Worm (Caenorhabditis elegans) whole organism, L4 larva: ENCODE results near the gene rab-21.

Experiments used
- D1046.2 ChIP-seq: fragments of 200-800 bp; sonication (Bioruptor generic); IDR thresholded peaks from 2 replicates; pipeline ENCODE4 v1.3.6; 2022; ENCODE audit warnings: missing genetic modification characterization, missing compliant biosample characterization
- R02D3.7 ChIP-seq: fragments of 150-350 bp; sonication (generic microtip); optimal IDR thresholded peaks from 3 replicates; lab custom pipeline; 2014; ENCODE audit warnings: missing biosample characterization, missing genetic modification characterization
- T20F7.1 ChIP-seq: fragments of 200-800 bp; sonication (Bioruptor generic); optimal IDR thresholded peaks from 2 replicates; lab custom pipeline; 2018; ENCODE audit warnings: mild to moderate bottlenecking, missing genetic modification characterization, missing compliant biosample characterization
- T26A8.4 ChIP-seq: fragments of 200-800 bp; sonication (Bioruptor generic); IDR thresholded peaks from 2 replicates; pipeline ENCODE4 v1.3.6; 2022; ENCODE audit warnings: missing genetic modification characterization, missing compliant biosample characterization
- Y48G9A.11 ChIP-seq: fragments of 200-800 bp; sonication (Bioruptor generic); IDR thresholded peaks from 2 replicates; pipeline ENCODE4 v1.3.6; 2022; ENCODE audit warnings: missing genetic modification reagents, missing genetic modification characterization, missing compliant biosample characterization
- Y5F2A.4 ChIP-seq: fragments of 200-800 bp; sonication (Bioruptor generic); optimal IDR thresholded peaks from 2 replicates; lab custom pipeline; 2018; ENCODE audit warnings: mild to moderate bottlenecking, missing genetic modification characterization, missing compliant biosample characterization
- aha-1 ChIP-seq: fragments of 150-350 bp; peaks from one replicate; lab custom pipeline; 2014; ENCODE audit warnings: missing biosample characterization, missing genetic modification characterization
- aly-2 ChIP-seq: sonication (generic microtip); optimal IDR thresholded peaks from 2 replicates; lab custom pipeline; 2018; ENCODE audit warnings: missing biosample characterization, missing genetic modification characterization
- ama-1 ChIP-seq: fragments of 150-350 bp; optimal IDR thresholded peaks from 2 replicates; lab custom pipeline; 2014; ENCODE audit warnings: inconsistent platforms, mixed read lengths
- ceh-20 ChIP-seq: fragments of 200-800 bp; sonication (Bioruptor generic); IDR thresholded peaks from 2 replicates; pipeline ENCODE4 v1.3.6; 2022; ENCODE audit warnings: missing genetic modification reagents, missing genetic modification characterization, missing compliant biosample characterization
- ceh-28 ChIP-seq: fragments of 150-350 bp; optimal IDR thresholded peaks from 2 replicates; lab custom pipeline; 2014; ENCODE audit warnings: missing biosample characterization, missing genetic modification reagents, missing genetic modification characterization
- ceh-62 ChIP-seq: sonication (generic microtip); optimal IDR thresholded peaks from 2 replicates; lab custom pipeline; 2017; ENCODE audit warnings: missing biosample characterization, missing genetic modification characterization
- cey-2 ChIP-seq: sonication (generic microtip); optimal IDR thresholded peaks from 3 replicates; lab custom pipeline; 2017; ENCODE audit warnings: missing genetic modification characterization, mild to moderate bottlenecking, missing compliant biosample characterization, antibody characterized with exemption, borderline replicate concordance; ENCODE audit not compliant: insufficient read depth
- ctbp-1 ChIP-seq: fragments of 200-800 bp; sonication (Bioruptor generic); IDR thresholded peaks from 2 replicates; pipeline ENCODE4 v1.3.6; 2022; ENCODE audit warnings: missing genetic modification reagents, missing genetic modification characterization, missing compliant biosample characterization
- daf-16 ChIP-seq, 3 experiments: sonication (generic microtip); optimal IDR thresholded peaks; 2 replicates each; lab custom pipeline; 2016 to 2017; ENCODE audit warnings: missing genetic modification characterization in 3 of 3, missing genetic modification reagents in 3 of 3, mild to moderate bottlenecking in 2 of 3, missing compliant biosample characterization in 2 of 3, missing biosample characterization in 1 of 3, moderate library complexity in 1 of 3
- dmd-6 ChIP-seq: fragments of 200-800 bp; sonication (Bioruptor generic); IDR thresholded peaks from 2 replicates; pipeline ENCODE4 v1.3.6; 2022; ENCODE audit warnings: missing genetic modification reagents, missing genetic modification characterization, missing compliant biosample characterization
- dmd-9 ChIP-seq: fragments of 200-800 bp; sonication (Bioruptor generic); IDR thresholded peaks from 2 replicates; pipeline ENCODE4 v1.3.6; 2022; ENCODE audit warnings: missing genetic modification reagents, missing genetic modification characterization, missing compliant biosample characterization
- dpl-1 ChIP-seq: fragments of 150-350 bp; optimal IDR thresholded peaks from 2 replicates; lab custom pipeline; 2014; ENCODE audit warnings: missing biosample characterization, missing genetic modification reagents, missing genetic modification characterization
- duxl-1 ChIP-seq: sonication (generic microtip); optimal IDR thresholded peaks from 2 replicates; lab custom pipeline; 2016; ENCODE audit warnings: mild to moderate bottlenecking, missing genetic modification characterization, moderate library complexity, missing compliant biosample characterization; ENCODE audit not compliant: poor library complexity
- egl-27 ChIP-seq: sonication (generic microtip); optimal IDR thresholded peaks from 3 replicates; lab custom pipeline; 2017; ENCODE audit warnings: missing biosample characterization, missing genetic modification reagents, missing genetic modification characterization
- fkh-10 ChIP-seq: fragments of 150-350 bp; optimal IDR thresholded peaks from 2 replicates; lab custom pipeline; 2014; ENCODE audit warnings: missing biosample characterization, missing genetic modification reagents, missing genetic modification characterization
- gei-8 ChIP-seq: fragments of 200-800 bp; sonication (Bioruptor generic); optimal IDR thresholded peaks from 2 replicates; lab custom pipeline; 2018; ENCODE audit warnings: mild to moderate bottlenecking, missing genetic modification characterization, missing compliant biosample characterization
- hlh-30 ChIP-seq: sonication (generic microtip); optimal IDR thresholded peaks from 2 replicates; lab custom pipeline; 2017; ENCODE audit warnings: antibody characterized with exemption, mild to moderate bottlenecking, missing genetic modification characterization, missing compliant biosample characterization; ENCODE audit not compliant: insufficient read depth
- jun-1 ChIP-seq: fragments of 150-350 bp; optimal IDR thresholded peaks from 2 replicates; lab custom pipeline; 2014; ENCODE audit warnings: missing biosample characterization, missing genetic modification reagents, missing genetic modification characterization
- lim-7 ChIP-seq: fragments of 200-800 bp; sonication (Bioruptor generic); IDR thresholded peaks from 2 replicates; pipeline ENCODE4 v1.3.6; 2022; ENCODE audit warnings: missing genetic modification characterization, missing compliant biosample characterization
- lin-1 ChIP-seq: fragments of 200-800 bp; sonication (Bioruptor generic); IDR thresholded peaks from 2 replicates; pipeline ENCODE4 v1.3.6; 2022; ENCODE audit warnings: missing genetic modification reagents, missing genetic modification characterization, missing compliant biosample characterization
- lin-15B ChIP-seq: fragments of 150-350 bp; sonication (generic microtip); optimal IDR thresholded peaks from 3 replicates; lab custom pipeline; 2014; ENCODE audit warnings: missing biosample characterization, missing genetic modification characterization
- lin-38 ChIP-seq: fragments of 200-800 bp; sonication (Bioruptor generic); IDR thresholded peaks from 2 replicates; pipeline ENCODE4 v1.3.6; 2022; ENCODE audit warnings: missing genetic modification reagents, missing genetic modification characterization, missing compliant biosample characterization
- lin-39 ChIP-seq: fragments of 150-350 bp; optimal IDR thresholded peaks from 2 replicates; lab custom pipeline; 2014; ENCODE audit warnings: missing biosample characterization, missing genetic modification reagents, missing genetic modification characterization
- mdt-29 ChIP-seq: fragments of 200-800 bp; sonication (Bioruptor generic); IDR thresholded peaks from 2 replicates; pipeline ENCODE4 v1.3.6; 2022; ENCODE audit warnings: missing genetic modification reagents, missing genetic modification characterization, missing compliant biosample characterization
- mep-1 ChIP-seq: fragments of 150-350 bp; sonication (generic microtip); optimal IDR thresholded peaks from 3 replicates; lab custom pipeline; 2014; ENCODE audit warnings: missing biosample characterization, missing genetic modification characterization
- mes-2 ChIP-seq: sonication (generic microtip); optimal IDR thresholded peaks from 2 replicates; lab custom pipeline; 2016; ENCODE audit warnings: missing genotype, mild to moderate bottlenecking, missing genetic modification characterization, missing compliant biosample characterization; ENCODE audit not compliant: poor library complexity, severe bottlenecking
- mxl-2 ChIP-seq: fragments of 200-800 bp; sonication (Bioruptor generic); conservative IDR thresholded peaks from 2 replicates; pipeline ENCODE4 v1.3.6; 2022; ENCODE audit warnings: missing genetic modification reagents, missing genetic modification characterization, missing compliant biosample characterization
- mxl-3 ChIP-seq: fragments of 200-800 bp; sonication (Bioruptor generic); optimal IDR thresholded peaks from 2 replicates; lab custom pipeline; 2018; ENCODE audit warnings: mild to moderate bottlenecking, missing genetic modification characterization, missing compliant biosample characterization
- nhr-28 ChIP-seq: fragments of 150-350 bp; optimal IDR thresholded peaks from 2 replicates; lab custom pipeline; 2014; ENCODE audit warnings: missing biosample characterization, missing genetic modification characterization
- nhr-41 ChIP-seq: fragments of 200-800 bp; sonication (Bioruptor generic); IDR thresholded peaks from 2 replicates; pipeline ENCODE4 v1.3.6; 2022; ENCODE audit warnings: missing genetic modification reagents, missing genetic modification characterization, missing compliant biosample characterization
- nhr-42 ChIP-seq: fragments of 200-800 bp; sonication (Bioruptor generic); IDR thresholded peaks from 2 replicates; pipeline ENCODE4 v1.3.6; 2022; ENCODE audit warnings: missing genetic modification characterization, missing compliant biosample characterization
- sdz-12 ChIP-seq: fragments of 200-800 bp; sonication (Bioruptor generic); optimal IDR thresholded peaks from 2 replicates; lab custom pipeline; 2018; ENCODE audit warnings: mild to moderate bottlenecking, missing genetic modification characterization, missing compliant biosample characterization
- snpc-1.2 ChIP-seq: fragments of 200-800 bp; sonication (Bioruptor generic); IDR thresholded peaks from 2 replicates; pipeline ENCODE4 v1.3.6; 2022; ENCODE audit warnings: missing genetic modification reagents, missing genetic modification characterization, missing compliant biosample characterization
- snpc-4 ChIP-seq: fragments of 150-350 bp; optimal IDR thresholded peaks from 2 replicates; lab custom pipeline; 2014; ENCODE audit warnings: missing biosample characterization, missing genetic modification characterization
- spr-1 ChIP-seq: sonication (generic microtip); optimal IDR thresholded peaks from 2 replicates; lab custom pipeline; 2016; ENCODE audit warnings: mild to moderate bottlenecking, missing genetic modification characterization, missing compliant biosample characterization
- vab-7 ChIP-seq: fragments of 200-800 bp; sonication (Bioruptor generic); IDR thresholded peaks from 2 replicates; pipeline ENCODE4 v1.3.6; 2022; ENCODE audit warnings: missing genetic modification reagents, missing genetic modification characterization, missing compliant biosample characterization
- zfp-3 ChIP-seq: fragments of 200-800 bp; sonication (Bioruptor generic); conservative IDR thresholded peaks from 2 replicates; pipeline ENCODE4 v1.3.6; 2022; ENCODE audit warnings: missing genetic modification reagents, missing genetic modification characterization, missing compliant biosample characterization
- ztf-7 ChIP-seq: fragments of 150-350 bp; optimal IDR thresholded peaks from 2 replicates; lab custom pipeline; 2014; ENCODE audit warnings: missing biosample characterization, missing genetic modification characterization

Gene rab-21

ce11 chrII:8746298-8746775 is 31.5 kb upstream of the rab-21 start (continued):
- TF ChIP-seq R02D3.7 (tag; lab: Kevin White, UChicago) (no peak), lim-7 (peak; percentile 50; the same call in 1 of the 2 replicates), mdt-29 (GFP tag; lab: Robert Waterston, UW) (no peak), ceh-20 (GFP tag; lab: Robert Waterston, UW) (peak; percentile 64; the same call in 1 of the 2 replicates), ztf-7 (tag; lab: Kevin White, UChicago) (no peak), zfp-3 (GFP tag; lab: Robert Waterston, UW) (peak; percentile 79; the same call in 1 of the 2 replicates), snpc-1.2 (GFP tag; lab: Robert Waterston, UW) (peak; percentile 52; the same call in 1 of the 2 replicates), hlh-30 (no peak), mxl-3 (GFP tag; lab: Kevin White, UChicago) (no peak), mxl-2 (peak; percentile 68), ceh-28 (tag; lab: Kevin White, UChicago) (no peak), dpl-1 (GFP tag; lab: Kevin White, UChicago) (no peak), jun-1 (no peak), lin-39 (tag; lab: Kevin White, UChicago) (no peak), lin-15B (no peak), T20F7.1 (GFP tag; lab: Kevin White, UChicago) (peak; percentile 35), vab-7 (GFP tag; lab: Robert Waterston, UW) (peak; percentile 49; the same call in 1 of the 2 replicates), dmd-9 (GFP tag; lab: Robert Waterston, UW) (no peak), fkh-10 (GFP tag; lab: Kevin White, UChicago) (no peak), aly-2 (tag; lab: Kevin White, UChicago) (no peak), dmd-6 (GFP tag; lab: Robert Waterston, UW) (peak; percentile 10; the same call in 1 of the 2 replicates), egl-27 (tag; lab: Kevin White, UChicago) (no peak), cey-2 (tag; lab: Kevin White, UChicago) (no peak), ama-1 (lab: Kevin White, UChicago) (peak; percentile 96), mes-2 (tag; lab: Kevin White, UChicago) (peak; percentile 32), nhr-41 (GFP tag; lab: Robert Waterston, UW) (peak; percentile 43), nhr-28 (tag; lab: Kevin White, UChicago) (no peak), mep-1 (tag; lab: Kevin White, UChicago) (no peak), D1046.2 (GFP tag; lab: Robert Waterston, UW) (peak; percentile 28; the same call in 1 of the 2 replicates), lin-1 (GFP tag; lab: Robert Waterston, UW) (no peak), Y5F2A.4 (GFP tag; lab: Kevin White, UChicago) (no peak), daf-16 (GFP tag; optimal IDR thresholded peaks at IDR 0.05; lab: Kevin White, UChicago) (no peak), daf-16 (tag; optimal IDR thresholded peaks at IDR 0.05; lab: Kevin White, UChicago) (peak; percentile 7), sdz-12 (GFP tag; lab: Kevin White, UChicago) (peak; percentile 74), ctbp-1 (GFP tag; lab: Robert Waterston, UW) (no peak), Y48G9A.11 (no peak), spr-1 (tag; lab: Kevin White, UChicago) (no peak), aha-1 (tag; lab: Kevin White, UChicago) (peak; percentile 55), ceh-62 (tag; lab: Kevin White, UChicago) (no peak), gei-8 (GFP tag; lab: Kevin White, UChicago) (no peak), T26A8.4 (peak; percentile 64), duxl-1 (peak; percentile 58), nhr-42 (GFP tag; lab: Robert Waterston, UW) (no peak), lin-38 (GFP tag; lab: Robert Waterston, UW) (0 out of 2 replicates have a peak, but pooled peaks have one; percentile 4), snpc-4 (tag; lab: Kevin White, UChicago) (no peak)
